Worm (Caenorhabditis elegans) whole organism, L4 larva: Measurements from ENCODE around the gene lntl-1.

Source experiments
- F10B5.3 ChIP-seq: sonication (generic microtip); optimal IDR thresholded peaks from 2 replicates; lab custom pipeline; 2016; ENCODE audit warnings: mild to moderate bottlenecking, missing genetic modification characterization, missing compliant biosample characterization
- T26A8.4 ChIP-seq: fragments of 200-800 bp; sonication (Bioruptor generic); IDR thresholded peaks from 2 replicates; pipeline ENCODE4 v1.3.6; 2022; ENCODE audit warnings: missing genetic modification characterization, missing compliant biosample characterization
- Y105C5A.15 ChIP-seq: fragments of 200-800 bp; sonication (Bioruptor generic); IDR thresholded peaks from 2 replicates; pipeline ENCODE4 v1.3.6; 2022; ENCODE audit warnings: missing genetic modification characterization, missing compliant biosample characterization
- Y5F2A.4 ChIP-seq: fragments of 200-800 bp; sonication (Bioruptor generic); optimal IDR thresholded peaks from 2 replicates; lab custom pipeline; 2018; ENCODE audit warnings: mild to moderate bottlenecking, missing genetic modification characterization, missing compliant biosample characterization
- Y75B8A.6 ChIP-seq: fragments of 200-800 bp; sonication (Bioruptor generic); IDR thresholded peaks from 2 replicates; pipeline ENCODE4 v1.3.6; 2022; ENCODE audit warnings: missing genetic modification reagents, missing genetic modification characterization, missing compliant biosample characterization
- ZK337.2 ChIP-seq: fragments of 200-800 bp; sonication (Bioruptor generic); IDR thresholded peaks from 2 replicates; pipeline ENCODE4 v1.3.6; 2022; ENCODE audit warnings: missing genetic modification reagents, missing genetic modification characterization, missing compliant biosample characterization
- ceh-28 ChIP-seq: fragments of 150-350 bp; optimal IDR thresholded peaks from 2 replicates; lab custom pipeline; 2014; ENCODE audit warnings: missing biosample characterization, missing genetic modification reagents, missing genetic modification characterization
- daf-12 ChIP-seq: fragments of 150-350 bp; optimal IDR thresholded peaks from 2 replicates; lab custom pipeline; 2014; ENCODE audit warnings: missing biosample characterization, missing genetic modification reagents, missing genetic modification characterization
- daf-16 ChIP-seq, 3 experiments: sonication (generic microtip); optimal IDR thresholded peaks; 2 replicates each; lab custom pipeline; 2016 to 2017; ENCODE audit warnings: missing genetic modification characterization in 3 of 3, missing genetic modification reagents in 3 of 3, mild to moderate bottlenecking in 2 of 3, missing compliant biosample characterization in 2 of 3, missing biosample characterization in 1 of 3, moderate library complexity in 1 of 3
- egl-43 ChIP-seq: fragments of 200-800 bp; sonication (Bioruptor generic); IDR thresholded peaks from 2 replicates; pipeline ENCODE4 v1.3.6; 2022; ENCODE audit warnings: missing genetic modification reagents, missing genetic modification characterization, missing compliant biosample characterization
- fkh-10 ChIP-seq: fragments of 150-350 bp; optimal IDR thresholded peaks from 2 replicates; lab custom pipeline; 2014; ENCODE audit warnings: missing biosample characterization, missing genetic modification reagents, missing genetic modification characterization
- gei-8 ChIP-seq: fragments of 200-800 bp; sonication (Bioruptor generic); optimal IDR thresholded peaks from 2 replicates; lab custom pipeline; 2018; ENCODE audit warnings: mild to moderate bottlenecking, missing genetic modification characterization, missing compliant biosample characterization
- hif-1 ChIP-seq, 2 experiments: sonication (generic microtip); optimal IDR thresholded peaks; 2 replicates each; lab custom pipeline; 2016 to 2017; ENCODE audit warnings: missing compliant biosample characterization in 2 of 2, missing genetic modification characterization in 2 of 2, missing genetic modification reagents in 2 of 2, missing genotype in 2 of 2, mild to moderate bottlenecking in 1 of 2
- hmg-1.1 ChIP-seq: fragments of 200-800 bp; sonication (Bioruptor generic); IDR thresholded peaks from 2 replicates; pipeline ENCODE4 v1.3.6; 2022; ENCODE audit warnings: missing genetic modification reagents, missing genetic modification characterization, missing compliant biosample characterization
- lim-7 ChIP-seq: fragments of 200-800 bp; sonication (Bioruptor generic); IDR thresholded peaks from 2 replicates; pipeline ENCODE4 v1.3.6; 2022; ENCODE audit warnings: missing genetic modification characterization, missing compliant biosample characterization
- lin-1 ChIP-seq: fragments of 200-800 bp; sonication (Bioruptor generic); IDR thresholded peaks from 2 replicates; pipeline ENCODE4 v1.3.6; 2022; ENCODE audit warnings: missing genetic modification reagents, missing genetic modification characterization, missing compliant biosample characterization
- lin-38 ChIP-seq: fragments of 200-800 bp; sonication (Bioruptor generic); IDR thresholded peaks from 2 replicates; pipeline ENCODE4 v1.3.6; 2022; ENCODE audit warnings: missing genetic modification reagents, missing genetic modification characterization, missing compliant biosample characterization
- lsy-2 ChIP-seq, 2 experiments: fragments of 150-350 bp in 1 of 2; sonication (generic microtip) in 1 of 2; optimal IDR thresholded peaks; 2 replicates each; lab custom pipeline; 2014 to 2017; ENCODE audit warnings: missing biosample characterization in 2 of 2, missing genetic modification characterization in 2 of 2
- madf-5 ChIP-seq, 2 experiments: fragments of 200-800 bp; sonication (Bioruptor generic); IDR thresholded peaks; 2 replicates each; pipeline ENCODE4 v1.3.6; 2022; ENCODE audit warnings: missing compliant biosample characterization in 2 of 2, missing genetic modification characterization in 2 of 2
- mdl-1 ChIP-seq, 2 experiments: fragments of 150-350 bp in 1 of 2; sonication (generic microtip) in 1 of 2; optimal IDR thresholded peaks; 2 replicates each; lab custom pipeline; 2014 to 2017; ENCODE audit warnings: missing biosample characterization in 2 of 2, missing genetic modification characterization in 2 of 2
- mdt-29 ChIP-seq: fragments of 200-800 bp; sonication (Bioruptor generic); IDR thresholded peaks from 2 replicates; pipeline ENCODE4 v1.3.6; 2022; ENCODE audit warnings: missing genetic modification reagents, missing genetic modification characterization, missing compliant biosample characterization
- mep-1 ChIP-seq: fragments of 150-350 bp; sonication (generic microtip); optimal IDR thresholded peaks from 3 replicates; lab custom pipeline; 2014; ENCODE audit warnings: missing biosample characterization, missing genetic modification characterization
- mes-2 ChIP-seq: sonication (generic microtip); optimal IDR thresholded peaks from 2 replicates; lab custom pipeline; 2016; ENCODE audit warnings: missing genotype, mild to moderate bottlenecking, missing genetic modification characterization, missing compliant biosample characterization; ENCODE audit not compliant: poor library complexity, severe bottlenecking
- nhr-11 ChIP-seq: fragments of 150-350 bp; optimal IDR thresholded peaks from 2 replicates; lab custom pipeline; 2014; ENCODE audit warnings: missing biosample characterization, missing genetic modification characterization
- nhr-25 ChIP-seq: sonication (generic microtip); optimal IDR thresholded peaks from 2 replicates; lab custom pipeline; 2017; ENCODE audit warnings: missing genetic modification characterization, mild to moderate bottlenecking, missing compliant biosample characterization, antibody characterized with exemption, moderate library complexity, borderline replicate concordance; ENCODE audit not compliant: insufficient read depth
- nhr-28 ChIP-seq: fragments of 150-350 bp; optimal IDR thresholded peaks from 2 replicates; lab custom pipeline; 2014; ENCODE audit warnings: missing biosample characterization, missing genetic modification characterization
- nhr-48 ChIP-seq: sonication (generic microtip); optimal IDR thresholded peaks from 2 replicates; lab custom pipeline; 2016; ENCODE audit warnings: mild to moderate bottlenecking, missing genetic modification characterization, missing compliant biosample characterization
- nhr-77 ChIP-seq: fragments of 150-350 bp; optimal IDR thresholded peaks from 2 replicates; lab custom pipeline; 2014; ENCODE audit warnings: missing biosample characterization, missing genetic modification characterization
- rbr-2 ChIP-seq: sonication (generic microtip); optimal IDR thresholded peaks from 2 replicates; lab custom pipeline; 2016; ENCODE audit warnings: missing genotype, missing genetic modification characterization, missing compliant biosample characterization
- snpc-4 ChIP-seq: fragments of 150-350 bp; optimal IDR thresholded peaks from 2 replicates; lab custom pipeline; 2014; ENCODE audit warnings: missing biosample characterization, missing genetic modification characterization
- spr-1 ChIP-seq: sonication (generic microtip); optimal IDR thresholded peaks from 2 replicates; lab custom pipeline; 2016; ENCODE audit warnings: mild to moderate bottlenecking, missing genetic modification characterization, missing compliant biosample characterization
- spr-3 ChIP-seq: fragments of 200-800 bp; sonication (Bioruptor generic); optimal IDR thresholded peaks from 2 replicates; lab custom pipeline; 2018; ENCODE audit warnings: mild to moderate bottlenecking, missing genetic modification characterization, missing compliant biosample characterization
- unc-39 ChIP-seq: sonication (generic microtip); optimal IDR thresholded peaks from 2 replicates; lab custom pipeline; 2017; ENCODE audit warnings: missing biosample characterization, missing genetic modification characterization
- unc-62 ChIP-seq, 3 experiments: fragments of 150-350 bp in 1 of 3; sonication (generic microtip); optimal IDR thresholded peaks in 2 of 3; peaks in 1 of 3; 1 replicate in 1 of 3; 2 replicates in 2 of 3; lab custom pipeline; 2014 to 2017; ENCODE audit warnings: missing biosample characterization in 3 of 3, missing genetic modification characterization in 3 of 3, missing genetic modification reagents in 3 of 3, missing genotype in 1 of 3
- zip-11 ChIP-seq: fragments of 200-800 bp; sonication (Bioruptor generic); IDR thresholded peaks from 2 replicates; pipeline ENCODE4 v1.3.6; 2022; ENCODE audit warnings: missing genetic modification characterization, missing compliant biosample characterization
- zip-2 ChIP-seq: fragments of 150-350 bp; optimal IDR thresholded peaks from 2 replicates; lab custom pipeline; 2014; ENCODE audit warnings: missing biosample characterization, missing genetic modification characterization
- ztf-7 ChIP-seq: fragments of 150-350 bp; optimal IDR thresholded peaks from 2 replicates; lab custom pipeline; 2014; ENCODE audit warnings: missing biosample characterization, missing genetic modification characterization

Gene lntl-1

ce11 chrIV:5753954-5754543 lies 52.8 kb downstream of the lntl-1 start (continued):
- TF ChIP-seq Y105C5A.15 (GFP tag; lab: Robert Waterston, UW), result no peak
- no peak for TF ChIP-seq Y5F2A.4 (GFP tag; lab: Kevin White, UChicago)
- TF ChIP-seq ZK337.2 (GFP tag; lab: Robert Waterston, UW), result no peak
- peak; percentile 36 for TF ChIP-seq gei-8
- peak; percentile 63 for TF ChIP-seq nhr-11
- no peak for TF ChIP-seq snpc-4 (tag; lab: Kevin White, UChicago)
- TF ChIP-seq egl-43 (GFP tag; lab: Robert Waterston, UW), result no peak; the same call in 1 of the 2 replicates
- peak; percentile 30 for TF ChIP-seq spr-1
- TF ChIP-seq ceh-28 (tag; lab: Kevin White, UChicago), result no peak
- TF ChIP-seq daf-16 (GFP tag; optimal IDR thresholded peaks at IDR 0.05; lab: Kevin White, UChicago), result peak in 1 of 2 experiments; percentile 32
- peak; percentile 53 for TF ChIP-seq daf-16 (tag; optimal IDR thresholded peaks at IDR 0.05; lab: Kevin White, UChicago)
- TF ChIP-seq Y75B8A.6, result 0 out of 2 replicates have a peak, but pooled peaks have one; percentile 40
- peak; percentile 45; the same call in 1 of the 2 replicates for TF ChIP-seq lin-1 (GFP tag; lab: Robert Waterston, UW)
- TF ChIP-seq nhr-48 (tag; lab: Kevin White, UChicago), result peak; percentile 87

ce11 chrIV:5753253-5753652 lies 53.6 kb downstream of the lntl-1 start:
- TF ChIP-seq nhr-25 (tag; lab: Kevin White, UChicago) (no peak), ceh-28 (tag; lab: Kevin White, UChicago) (no peak), rbr-2 (tag; lab: Kevin White, UChicago) (no peak), zip-11 (GFP tag; lab: Robert Waterston, UW) (no peak), spr-3 (GFP tag; lab: Kevin White, UChicago) (no peak), mdl-1 (tag; optimal IDR thresholded peaks at IDR 0.05; lab: Kevin White, UChicago) (peak in 1 of 2 experiments; percentile 55), T26A8.4 (GFP tag; lab: Robert Waterston, UW) (no peak), spr-1 (no peak), gei-8 (no peak), hmg-1.1 (GFP tag; lab: Robert Waterston, UW) (no peak), nhr-28 (peak; percentile 66), hif-1 (tag; optimal IDR thresholded peaks at IDR 0.05; lab: Kevin White, UChicago) (peak in 1 of 2 experiments; percentile 25), mep-1 (peak; percentile 1), ztf-7 (tag; lab: Kevin White, UChicago) (no peak), mes-2 (tag; lab: Kevin White, UChicago) (peak; percentile 1), madf-5 (GFP tag; IDR thresholded peaks at IDR 0.05; lab: Robert Waterston, UW) (no peak), unc-39 (no peak), lsy-2 (tag; optimal IDR thresholded peaks at IDR 0.05; lab: Kevin White, UChicago) (peak in 1 of 2 experiments; percentile 6), Y75B8A.6 (no peak), daf-12 (tag; lab: Kevin White, UChicago) (no peak), unc-62 (GFP tag; optimal IDR thresholded peaks at IDR 0.05 in 1 of 2; lab: Kevin White, UChicago) (peak in 1 of 2 experiments; percentile 8), unc-62 (tag; optimal IDR thresholded peaks at IDR 0.05; lab: Kevin White, UChicago) (no peak), mdt-29 (GFP tag; lab: Robert Waterston, UW) (no peak), fkh-10 (GFP tag; lab: Kevin White, UChicago) (no peak), lim-7 (GFP tag; lab: Robert Waterston, UW) (no peak), nhr-77 (tag; lab: Kevin White, UChicago) (peak; percentile 51), F10B5.3 (tag; lab: Kevin White, UChicago) (no peak)

- TF ChIP-seq unc-62 (GFP tag; optimal IDR thresholded peaks at IDR 0.05 in 1 of 2; lab: Kevin White, UChicago), result peak in 1 of 2 experiments; percentile 60
- TF ChIP-seq unc-62 (tag; optimal IDR thresholded peaks at IDR 0.05; lab: Kevin White, UChicago), result no peak
- 0 out of 2 replicates have a peak, but pooled peaks have one; percentile 4 for TF ChIP-seq lin-38 (GFP tag; lab: Robert Waterston, UW)
- no peak for TF ChIP-seq zip-2
Observed at ce11 chrIV:5752704-5753103, 54.2 kb downstream of the lntl-1 start.
